Worm (Caenorhabditis elegans): Measurements from ENCODE around the gene T28F3.5.

DNA sequence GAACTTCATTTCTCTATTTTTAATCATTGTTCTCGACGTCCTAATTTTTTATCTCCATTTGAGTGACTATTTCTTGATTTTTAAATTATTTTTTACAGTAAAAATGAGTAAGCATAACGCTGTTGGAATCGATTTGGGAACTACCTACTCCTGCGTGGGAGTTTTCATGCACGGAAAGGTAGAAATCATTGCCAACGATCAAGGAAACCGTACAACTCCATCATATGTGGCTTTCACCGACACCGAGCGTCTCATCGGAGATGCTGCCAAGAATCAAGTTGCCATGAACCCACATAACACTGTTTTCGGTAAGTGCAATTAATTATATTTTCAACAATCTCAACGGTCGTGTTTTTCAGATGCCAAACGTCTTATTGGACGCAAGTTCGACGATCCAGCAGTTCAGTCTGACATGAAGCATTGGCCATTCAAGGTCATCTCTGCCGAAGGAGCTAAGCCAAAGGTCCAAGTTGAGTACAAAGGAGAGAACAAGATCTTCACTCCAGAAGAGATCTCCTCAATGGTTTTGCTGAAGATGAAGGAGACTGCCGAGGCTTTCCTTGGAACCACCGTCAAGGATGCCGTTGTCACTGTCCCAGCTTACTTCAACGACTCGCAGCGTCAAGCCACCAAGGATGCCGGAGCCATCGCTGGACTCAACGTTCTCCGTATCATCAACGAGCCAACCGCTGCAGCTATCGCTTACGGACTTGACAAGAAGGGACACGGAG is 15.6 kb upstream of the T28F3.5 start, which contains the start of gene hsp-1:
- TF ChIP-seq aha-1 (tag; optimal IDR thresholded peaks at IDR 0.05) (no peak), skn-1 (tag; optimal IDR thresholded peaks at IDR 0.05) (peak; percentile 17), efl-1 (optimal IDR thresholded peaks at IDR 0.05) (no peak), efl-1 (GFP tag; optimal IDR thresholded peaks at IDR 0.05 in 1 of 2) (no peak), nhr-77 (tag; optimal IDR thresholded peaks at IDR 0.05) (no peak), ces-1 (GFP tag; optimal IDR thresholded peaks at IDR 0.05) (no peak), unc-98 (GFP tag; IDR thresholded peaks at IDR 0.05) (no peak), unc-130 (tag; optimal IDR thresholded peaks at IDR 0.05) (no peak), nhr-71 (tag; optimal IDR thresholded peaks at IDR 0.05) (no peak), ets-5 (GFP tag; IDR thresholded peaks at IDR 0.05) (no peak)
